Fruit fly (Drosophila melanogaster) Kc167 (cell line): Measurements from ENCODE around the gene fmt.

ENCODE experiments used
- Myc ChIP-seq: fragments of >200 bp; optimal IDR thresholded peaks from 2 replicates; lab custom pipeline; 2017; ENCODE audit warnings: missing external identifiers
- Sin3A ChIP-seq: fragments of >200 bp; optimal IDR thresholded peaks from 2 replicates; lab custom pipeline; 2018; ENCODE audit warnings: missing external identifiers
- h ChIP-seq: fragments of >200 bp; optimal IDR thresholded peaks from 3 replicates; lab custom pipeline; 2018; ENCODE audit warnings: missing external identifiers
- insv ChIP-seq: fragments of >200 bp; optimal IDR thresholded peaks from 3 replicates; lab custom pipeline; 2018; ENCODE audit warnings: missing external identifiers
- psq ChIP-seq: fragments of >200 bp; optimal IDR thresholded peaks from 2 replicates; lab custom pipeline; 2017; ENCODE audit warnings: missing external identifiers
- ttk ChIP-seq: sonication (Bioruptor generic); optimal IDR thresholded peaks from 2 replicates; lab custom pipeline; 2017; ENCODE audit warnings: missing external identifiers

The fmt gene

DNA sequence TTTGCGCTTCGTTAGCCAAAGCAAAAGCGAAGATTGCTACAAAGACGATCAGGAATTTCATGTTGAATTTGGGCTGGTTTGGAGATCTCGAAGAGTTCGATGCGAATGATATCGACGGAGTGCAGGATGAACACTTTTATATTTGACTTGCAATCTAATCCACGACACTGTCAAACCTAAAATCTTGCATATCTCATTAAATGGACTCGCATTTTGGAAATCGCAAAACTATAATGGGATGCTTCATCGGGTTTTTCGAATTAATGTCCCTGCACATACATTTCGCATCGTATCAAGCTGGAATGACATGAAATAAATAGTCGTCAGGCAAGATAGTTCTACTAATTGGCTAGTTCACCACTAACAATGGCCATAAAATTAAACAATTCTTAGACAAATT lies 35.7 kb downstream of the fmt start, which contains the start of gene Lcp65Ae:
Lcp65Ae (minus strand) TSS at position 101 of the 400 bp plus-strand sequence.
- TF ChIP-seq Myc (lab: Kevin White, UChicago): no peak
- TF ChIP-seq psq (lab: Kevin White, UChicago): no peak
- TF ChIP-seq insv: no peak
- no peak for TF ChIP-seq h (lab: Kevin White, UChicago)
- TF ChIP-seq ttk (lab: Kevin White, UChicago): no peak
- no peak for TF ChIP-seq Sin3A

DNA sequence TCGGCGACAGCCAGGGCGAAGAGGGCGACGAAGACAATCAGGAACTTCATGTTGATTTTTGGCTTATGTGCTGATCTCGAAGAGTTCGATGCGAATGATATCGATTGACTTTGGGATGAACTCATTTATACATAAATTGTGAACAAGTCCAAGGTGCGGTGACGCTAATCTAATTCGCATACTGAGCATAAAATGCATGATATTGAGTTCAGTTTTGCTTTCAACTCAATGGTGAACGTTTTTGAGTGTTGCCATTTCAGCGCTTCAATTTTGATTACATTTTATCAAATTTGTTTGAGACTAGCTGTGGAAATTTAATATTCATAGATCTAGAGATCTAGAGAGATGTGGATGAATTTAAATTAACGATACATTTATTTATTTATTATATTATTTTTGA lies 37.0 kb downstream of the fmt start, which contains the start of gene Lcp65Af:
Lcp65Af (minus strand) TSS at position 101 of the 400 bp plus-strand sequence.
- TF ChIP-seq psq (lab: Kevin White, UChicago) (no peak), Myc (lab: Kevin White, UChicago) (no peak), insv (no peak), Sin3A (no peak), ttk (lab: Kevin White, UChicago) (no peak), h (lab: Kevin White, UChicago) (no peak)

DNA sequence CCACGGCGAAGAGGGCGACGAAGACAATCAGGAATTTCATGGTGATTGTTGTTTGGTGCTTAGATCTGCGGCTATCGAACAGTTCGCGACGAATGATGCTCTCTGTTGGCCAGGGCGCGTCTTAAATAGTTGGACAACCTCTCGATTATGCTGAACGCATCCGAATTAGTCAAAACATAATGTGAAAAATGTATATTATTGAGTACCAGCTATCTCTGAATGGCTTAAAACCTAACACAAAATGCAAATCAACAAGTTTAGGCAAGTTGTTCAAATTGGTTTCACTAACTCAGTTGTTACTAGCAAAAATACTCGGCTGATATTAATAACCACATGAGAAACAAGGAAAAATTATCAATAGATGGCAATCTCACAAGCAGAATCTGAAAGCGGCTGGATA lies 38.5 kb downstream of the fmt start, which contains the start of gene Lcp65Ag1:
Lcp65Ag1 (minus strand) TSS at position 101 of the 400 bp plus-strand sequence.
- no peak for TF ChIP-seq Sin3A
- TF ChIP-seq h (lab: Kevin White, UChicago): no peak
- no peak for TF ChIP-seq psq (lab: Kevin White, UChicago)
- TF ChIP-seq Myc (lab: Kevin White, UChicago): no peak
- no peak for TF ChIP-seq insv
- no peak for TF ChIP-seq ttk (lab: Kevin White, UChicago)

dm6 chr3L:6133546-6133945 lies 40.1 kb downstream of the fmt start, which contains the start of gene Lcp65Ag2:
TSS of gene Lcp65Ag2 (minus strand) at chr3L:6133593.
- no peak for TF ChIP-seq ttk (lab: Kevin White, UChicago)
- no peak for TF ChIP-seq Sin3A
- TF ChIP-seq insv: no peak
- no peak for TF ChIP-seq psq (lab: Kevin White, UChicago)
- no peak for TF ChIP-seq Myc (lab: Kevin White, UChicago)
- TF ChIP-seq h (lab: Kevin White, UChicago): no peak

DNA sequence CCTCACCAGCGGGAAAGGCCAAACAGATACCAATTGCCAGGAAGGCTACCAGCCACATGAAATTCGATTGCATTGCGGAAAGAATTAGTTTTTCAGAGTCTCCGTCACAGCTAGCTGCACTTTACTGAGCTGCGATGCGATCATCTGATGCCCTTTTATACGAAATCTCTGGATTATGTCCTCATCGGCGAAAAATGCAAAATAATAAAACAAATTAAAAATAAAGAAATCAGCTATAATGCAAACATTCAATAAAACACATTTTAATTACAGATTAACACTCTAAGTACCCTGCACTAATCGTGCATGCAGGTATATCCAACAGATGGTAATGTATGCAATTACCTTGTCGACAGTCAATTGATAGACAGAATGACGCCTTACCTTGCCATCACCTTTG lies 41.7 kb downstream of the fmt start, which contains the start of gene Cpr65Au:
Cpr65Au (minus strand) TSS at position 101 of the 400 bp plus-strand sequence.
- TF ChIP-seq Myc (lab: Kevin White, UChicago): no peak
- TF ChIP-seq ttk (lab: Kevin White, UChicago): no peak

DNA sequence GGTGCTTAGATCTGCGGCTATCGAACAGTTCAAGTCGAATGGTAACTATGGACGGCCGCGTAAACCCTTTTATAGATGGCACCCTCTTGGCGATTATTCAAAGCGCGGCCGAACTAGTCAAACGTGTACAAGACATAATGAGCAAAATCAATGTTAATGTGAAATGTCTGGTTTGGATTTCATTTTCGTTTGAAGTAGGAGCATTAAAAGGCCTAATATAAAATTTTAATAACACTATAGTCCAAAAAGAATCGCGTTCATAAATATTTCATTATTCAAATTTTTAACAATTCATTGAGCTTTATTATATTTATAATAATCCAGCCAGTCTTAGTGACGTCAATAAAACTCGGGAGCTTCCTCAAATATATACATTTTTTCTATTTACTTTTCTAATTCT lies 42.7 kb downstream of the fmt start, which contains the start of gene Lcp65Ag3:
Lcp65Ag3 (minus strand) TSS at position 46 of the 400 bp plus-strand sequence.
- no peak for TF ChIP-seq psq (lab: Kevin White, UChicago)

DNA sequence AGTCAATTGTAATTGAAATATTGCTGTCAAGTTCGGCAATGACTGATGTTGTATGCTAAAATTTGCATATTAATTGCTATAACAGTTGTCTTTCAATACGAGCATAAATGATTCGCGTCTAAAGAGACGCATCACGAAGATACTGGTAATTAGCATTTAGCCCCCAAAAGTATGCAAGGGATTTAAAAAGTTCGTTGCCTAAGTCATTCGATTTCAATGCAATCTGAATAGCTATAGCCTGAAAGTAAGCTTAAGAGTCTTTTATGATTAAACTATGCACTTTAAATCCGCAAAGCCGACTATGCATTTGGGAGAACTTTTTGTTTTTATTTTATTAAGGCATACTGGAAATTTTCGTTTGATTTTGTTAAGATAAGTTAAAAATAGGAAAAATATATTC lies 44.1 kb downstream of the fmt start:
- TF ChIP-seq psq (lab: Kevin White, UChicago): no peak
- TF ChIP-seq insv: no peak
- TF ChIP-seq h (lab: Kevin White, UChicago): no peak
- no peak for TF ChIP-seq Sin3A
- TF ChIP-seq Myc (lab: Kevin White, UChicago): no peak
- no peak for TF ChIP-seq ttk (lab: Kevin White, UChicago)

DNA sequence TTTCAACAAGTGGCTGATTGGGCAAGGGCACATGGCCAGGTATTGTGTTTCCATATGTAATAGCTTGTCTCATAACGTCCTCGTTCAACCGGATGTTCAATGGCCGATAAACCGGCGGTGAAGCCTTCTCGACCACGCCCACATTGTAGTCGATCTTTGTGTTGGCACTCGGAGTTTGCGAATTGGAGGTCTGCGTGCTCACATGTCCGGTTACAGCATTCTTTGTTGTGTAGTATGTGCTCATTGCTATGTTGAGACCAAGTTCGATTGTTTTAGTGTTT lies 48.3 kb downstream of the fmt start:
- TF ChIP-seq Sin3A: no peak
- no peak for TF ChIP-seq Myc (lab: Kevin White, UChicago)
- no peak for TF ChIP-seq h (lab: Kevin White, UChicago)
- no peak for TF ChIP-seq insv
- no peak for TF ChIP-seq psq (lab: Kevin White, UChicago)
- no peak for TF ChIP-seq ttk (lab: Kevin White, UChicago)

- TF ChIP-seq insv: no peak
- no peak for TF ChIP-seq ttk (lab: Kevin White, UChicago)
Measured at dm6 chr3L:6124616-6125408, 48.9 kb downstream of the fmt start.

dm6 chr3L:6116881-6117280 lies 56.8 kb downstream of the fmt start:
- TF ChIP-seq ttk (lab: Kevin White, UChicago) (no peak), Myc (lab: Kevin White, UChicago) (no peak), h (lab: Kevin White, UChicago) (no peak), psq (lab: Kevin White, UChicago) (no peak), Sin3A (no peak), insv (no peak)

DNA sequence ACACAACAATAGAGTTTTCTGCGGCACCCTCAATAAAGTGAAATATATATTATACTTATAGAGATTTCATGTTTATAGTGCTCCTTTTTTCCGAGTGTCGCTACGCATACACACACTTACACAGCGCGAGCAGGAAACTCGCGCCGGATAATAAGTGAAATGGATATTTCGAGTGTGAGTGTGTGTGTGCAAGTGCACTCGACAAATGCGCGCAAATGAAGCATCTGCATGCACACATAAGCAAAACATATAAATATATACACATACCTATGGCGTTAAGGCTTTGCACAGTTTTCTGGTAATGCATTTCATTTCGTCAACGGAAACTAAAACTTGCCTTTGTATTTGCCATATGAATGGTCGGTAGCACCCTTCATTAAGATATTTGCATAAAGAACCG lies 58.2 kb downstream of the fmt start:
- TF ChIP-seq h (lab: Kevin White, UChicago): no peak
- no peak for TF ChIP-seq Sin3A
- no peak for TF ChIP-seq ttk (lab: Kevin White, UChicago)
- TF ChIP-seq insv: no peak
- no peak for TF ChIP-seq psq (lab: Kevin White, UChicago)
- no peak for TF ChIP-seq Myc (lab: Kevin White, UChicago)
